Fruit fly (Drosophila melanogaster) whole organism, prepupa: ENCODE measurements around the gene CG5892.

ENCODE experiments used
- CG11762 ChIP-seq: fragments of 200-800 bp; sonication (Bioruptor generic); optimal IDR thresholded peaks from 3 replicates; lab custom pipeline; 2016; ENCODE audit warnings: missing biosample characterization, missing genetic modification characterization; ENCODE audit not compliant: insufficient read depth
- CG34406 ChIP-seq: fragments of 200-800 bp; sonication (Bioruptor generic); optimal IDR thresholded peaks from 3 replicates; lab custom pipeline; 2016; ENCODE audit warnings: missing biosample characterization, missing genetic modification characterization
- Hr39 ChIP-seq: fragments of 200-800 bp; sonication (Bioruptor generic); optimal IDR thresholded peaks from 2 replicates; lab custom pipeline; 2016; ENCODE audit warnings: missing biosample characterization, missing genetic modification characterization
- acj6 ChIP-seq: fragments of 200-800 bp; sonication (Bioruptor generic); optimal IDR thresholded peaks from 3 replicates; lab custom pipeline; 2016; ENCODE audit warnings: missing biosample characterization, missing genetic modification characterization

DNA sequence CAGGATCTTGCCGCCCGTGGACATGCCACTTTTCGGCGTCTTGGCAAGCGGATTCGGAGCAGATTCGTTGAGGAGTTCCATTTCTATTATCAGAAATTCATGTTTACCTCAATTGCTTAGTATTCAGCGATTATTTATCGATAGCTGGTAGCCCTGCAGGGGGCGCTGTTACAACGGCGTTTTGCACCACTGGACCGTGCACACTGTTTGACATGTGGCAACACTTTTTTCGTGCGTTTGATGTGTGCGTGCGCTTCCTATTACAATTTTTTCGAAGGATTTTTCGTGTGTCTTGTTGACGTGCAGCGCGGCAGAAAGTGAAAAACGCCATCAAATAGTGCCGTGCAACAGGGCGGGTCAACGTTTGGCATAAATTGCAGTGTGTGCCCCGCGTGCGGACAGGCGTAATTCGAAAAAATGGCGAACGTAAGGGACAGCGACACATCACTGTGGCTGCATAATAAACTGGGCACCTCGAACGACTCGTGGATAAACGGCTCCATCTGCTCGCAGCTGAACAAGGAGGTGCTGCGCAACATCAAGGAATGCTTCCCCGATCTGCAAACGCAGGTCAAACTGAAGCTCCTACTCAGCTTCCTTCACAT is 18.9 kb upstream of the CG5892 start, which contains the start of the genes CG3337 and Nelf-A:
- TF ChIP-seq CG34406, result no peak
- no peak for TF ChIP-seq CG11762 (GFP tag; lab: Kevin White, UChicago)
- peak; percentile 13 for TF ChIP-seq acj6 (GFP tag; lab: Kevin White, UChicago)
- peak; percentile 53 for TF ChIP-seq Hr39 (GFP tag; lab: Kevin White, UChicago)
